Worm (Caenorhabditis elegans) whole organism, L4 larva: Measurements from ENCODE around the gene T12A7.2.

Experiments
- F10B5.3 ChIP-seq: sonication (generic microtip); optimal IDR thresholded peaks from 2 replicates; lab custom pipeline; 2016; ENCODE audit warnings: mild to moderate bottlenecking, missing genetic modification characterization, missing compliant biosample characterization
- F44E2.7 ChIP-seq: fragments of 200-800 bp; sonication (Bioruptor generic); IDR thresholded peaks from 2 replicates; pipeline ENCODE4 v2.1.2; 2022; ENCODE audit warnings: missing genetic modification characterization, missing compliant biosample characterization
- F49E8.2 ChIP-seq: sonication (generic microtip); optimal IDR thresholded peaks from 2 replicates; lab custom pipeline; 2016; ENCODE audit warnings: missing compliant biosample characterization, mild to moderate bottlenecking, missing genetic modification characterization, borderline replicate concordance
- R02D3.7 ChIP-seq: fragments of 150-350 bp; sonication (generic microtip); optimal IDR thresholded peaks from 3 replicates; lab custom pipeline; 2014; ENCODE audit warnings: missing biosample characterization, missing genetic modification characterization
- T26A8.4 ChIP-seq: fragments of 200-800 bp; sonication (Bioruptor generic); IDR thresholded peaks from 2 replicates; pipeline ENCODE4 v1.3.6; 2022; ENCODE audit warnings: missing genetic modification characterization, missing compliant biosample characterization
- Y75B8A.6 ChIP-seq: fragments of 200-800 bp; sonication (Bioruptor generic); IDR thresholded peaks from 2 replicates; pipeline ENCODE4 v1.3.6; 2022; ENCODE audit warnings: missing genetic modification reagents, missing genetic modification characterization, missing compliant biosample characterization
- aha-1 ChIP-seq: fragments of 150-350 bp; peaks from one replicate; lab custom pipeline; 2014; ENCODE audit warnings: missing biosample characterization, missing genetic modification characterization
- ama-1 ChIP-seq: fragments of 150-350 bp; optimal IDR thresholded peaks from 2 replicates; lab custom pipeline; 2014; ENCODE audit warnings: inconsistent platforms, mixed read lengths
- ceh-20 ChIP-seq: fragments of 200-800 bp; sonication (Bioruptor generic); IDR thresholded peaks from 2 replicates; pipeline ENCODE4 v1.3.6; 2022; ENCODE audit warnings: missing genetic modification reagents, missing genetic modification characterization, missing compliant biosample characterization
- ceh-32 ChIP-seq: sonication (generic microtip); optimal IDR thresholded peaks from 2 replicates; lab custom pipeline; 2016; ENCODE audit warnings: mild to moderate bottlenecking, missing genetic modification characterization, missing compliant biosample characterization; ENCODE audit not compliant: poor library complexity
- ceh-82 ChIP-seq: sonication (generic microtip); optimal IDR thresholded peaks from 2 replicates; lab custom pipeline; 2017; ENCODE audit warnings: missing biosample characterization, missing genetic modification characterization
- daf-16 ChIP-seq, 3 experiments: sonication (generic microtip); optimal IDR thresholded peaks; 2 replicates each; lab custom pipeline; 2016 to 2017; ENCODE audit warnings: missing genetic modification characterization in 3 of 3, missing genetic modification reagents in 3 of 3, mild to moderate bottlenecking in 2 of 3, missing compliant biosample characterization in 2 of 3, missing biosample characterization in 1 of 3, moderate library complexity in 1 of 3
- daf-19 ChIP-seq: fragments of 200-800 bp; sonication (Bioruptor generic); conservative IDR thresholded peaks from 2 replicates; pipeline ENCODE4 v1.3.6; 2022; ENCODE audit warnings: missing genetic modification characterization, missing compliant biosample characterization
- dmd-6 ChIP-seq: fragments of 200-800 bp; sonication (Bioruptor generic); IDR thresholded peaks from 2 replicates; pipeline ENCODE4 v1.3.6; 2022; ENCODE audit warnings: missing genetic modification reagents, missing genetic modification characterization, missing compliant biosample characterization
- dmd-8 ChIP-seq: fragments of 200-800 bp; sonication (Bioruptor generic); IDR thresholded peaks from 2 replicates; pipeline ENCODE4 v1.3.6; 2022; ENCODE audit warnings: missing genetic modification characterization, missing compliant biosample characterization
- dpl-1 ChIP-seq: fragments of 150-350 bp; optimal IDR thresholded peaks from 2 replicates; lab custom pipeline; 2014; ENCODE audit warnings: missing biosample characterization, missing genetic modification reagents, missing genetic modification characterization
- dve-1 ChIP-seq: sonication (generic microtip); optimal IDR thresholded peaks from 2 replicates; lab custom pipeline; 2017; ENCODE audit warnings: antibody characterized with exemption, mild to moderate bottlenecking, missing genetic modification characterization, missing compliant biosample characterization; ENCODE audit not compliant: insufficient read depth
- egl-43 ChIP-seq: fragments of 200-800 bp; sonication (Bioruptor generic); IDR thresholded peaks from 2 replicates; pipeline ENCODE4 v1.3.6; 2022; ENCODE audit warnings: missing genetic modification reagents, missing genetic modification characterization, missing compliant biosample characterization
- fos-1 ChIP-seq: fragments of 150-350 bp; optimal IDR thresholded peaks from 2 replicates; lab custom pipeline; 2014; ENCODE audit warnings: missing biosample characterization, missing genetic modification characterization
- gei-8 ChIP-seq: fragments of 200-800 bp; sonication (Bioruptor generic); optimal IDR thresholded peaks from 2 replicates; lab custom pipeline; 2018; ENCODE audit warnings: mild to moderate bottlenecking, missing genetic modification characterization, missing compliant biosample characterization
- hlh-11 ChIP-seq: fragments of 200-800 bp; sonication (Bioruptor generic); optimal IDR thresholded peaks from 2 replicates; lab custom pipeline; 2018; ENCODE audit warnings: mild to moderate bottlenecking, missing genetic modification characterization, missing compliant biosample characterization
- hlh-30 ChIP-seq: sonication (generic microtip); optimal IDR thresholded peaks from 2 replicates; lab custom pipeline; 2017; ENCODE audit warnings: antibody characterized with exemption, mild to moderate bottlenecking, missing genetic modification characterization, missing compliant biosample characterization; ENCODE audit not compliant: insufficient read depth
- lin-29 ChIP-seq: fragments of 200-800 bp; sonication (Bioruptor generic); IDR thresholded peaks from 2 replicates; pipeline ENCODE4 v1.3.6; 2022; ENCODE audit warnings: missing genetic modification reagents, missing genetic modification characterization, missing compliant biosample characterization
- madf-5 ChIP-seq, 2 experiments: fragments of 200-800 bp; sonication (Bioruptor generic); IDR thresholded peaks; 2 replicates each; pipeline ENCODE4 v1.3.6; 2022; ENCODE audit warnings: missing compliant biosample characterization in 2 of 2, missing genetic modification characterization in 2 of 2
- madf-9 ChIP-seq: fragments of 200-800 bp; sonication (Bioruptor generic); conservative IDR thresholded peaks from 2 replicates; pipeline ENCODE4 v1.3.6; 2022; ENCODE audit warnings: missing genetic modification reagents, missing genetic modification characterization, missing compliant biosample characterization
- mxl-3 ChIP-seq: fragments of 200-800 bp; sonication (Bioruptor generic); optimal IDR thresholded peaks from 2 replicates; lab custom pipeline; 2018; ENCODE audit warnings: mild to moderate bottlenecking, missing genetic modification characterization, missing compliant biosample characterization
- nhr-28 ChIP-seq: fragments of 150-350 bp; optimal IDR thresholded peaks from 2 replicates; lab custom pipeline; 2014; ENCODE audit warnings: missing biosample characterization, missing genetic modification characterization
- nhr-48 ChIP-seq: sonication (generic microtip); optimal IDR thresholded peaks from 2 replicates; lab custom pipeline; 2016; ENCODE audit warnings: mild to moderate bottlenecking, missing genetic modification characterization, missing compliant biosample characterization
- nhr-6 ChIP-seq: fragments of 150-350 bp; optimal IDR thresholded peaks from 2 replicates; lab custom pipeline; 2014; ENCODE audit warnings: missing biosample characterization, missing genetic modification characterization
- nhr-76 ChIP-seq: fragments of 150-350 bp; optimal IDR thresholded peaks from 2 replicates; lab custom pipeline; 2014; ENCODE audit warnings: missing biosample characterization, missing genetic modification characterization
- nhr-77 ChIP-seq: fragments of 150-350 bp; optimal IDR thresholded peaks from 2 replicates; lab custom pipeline; 2014; ENCODE audit warnings: missing biosample characterization, missing genetic modification characterization
- php-3 ChIP-seq: fragments of 200-800 bp; sonication (Bioruptor generic); IDR thresholded peaks from 2 replicates; pipeline ENCODE4 v1.3.6; 2022; ENCODE audit warnings: missing genetic modification reagents, missing genetic modification characterization, missing compliant biosample characterization
- pqm-1 ChIP-seq: sonication (generic microtip); optimal IDR thresholded peaks from 2 replicates; lab custom pipeline; 2017; ENCODE audit warnings: missing biosample characterization, missing genetic modification characterization
- rbr-2 ChIP-seq: sonication (generic microtip); optimal IDR thresholded peaks from 2 replicates; lab custom pipeline; 2016; ENCODE audit warnings: missing genotype, missing genetic modification characterization, missing compliant biosample characterization
- sdz-12 ChIP-seq: fragments of 200-800 bp; sonication (Bioruptor generic); optimal IDR thresholded peaks from 2 replicates; lab custom pipeline; 2018; ENCODE audit warnings: mild to moderate bottlenecking, missing genetic modification characterization, missing compliant biosample characterization
- snpc-4 ChIP-seq: fragments of 150-350 bp; optimal IDR thresholded peaks from 2 replicates; lab custom pipeline; 2014; ENCODE audit warnings: missing biosample characterization, missing genetic modification characterization
- tag-97 ChIP-seq: fragments of 200-800 bp; sonication (Bioruptor generic); IDR thresholded peaks from 2 replicates; pipeline ENCODE4 v1.3.6; 2022; ENCODE audit warnings: missing genetic modification characterization, missing compliant biosample characterization
- tra-1 ChIP-seq: fragments of 200-800 bp; sonication (Bioruptor generic); IDR thresholded peaks from 2 replicates; pipeline ENCODE4 v1.3.6; 2022; ENCODE audit warnings: missing genetic modification reagents, missing genetic modification characterization, missing compliant biosample characterization
- unc-130 ChIP-seq: sonication (generic microtip); optimal IDR thresholded peaks from 2 replicates; lab custom pipeline; 2016; ENCODE audit warnings: missing genetic modification reagents, missing genetic modification characterization, missing compliant biosample characterization
- unc-62 ChIP-seq, 3 experiments: fragments of 150-350 bp in 1 of 3; sonication (generic microtip); optimal IDR thresholded peaks in 2 of 3; peaks in 1 of 3; 1 replicate in 1 of 3; 2 replicates in 2 of 3; lab custom pipeline; 2014 to 2017; ENCODE audit warnings: missing biosample characterization in 3 of 3, missing genetic modification characterization in 3 of 3, missing genetic modification reagents in 3 of 3, missing genotype in 1 of 3
- zip-11 ChIP-seq: fragments of 200-800 bp; sonication (Bioruptor generic); IDR thresholded peaks from 2 replicates; pipeline ENCODE4 v1.3.6; 2022; ENCODE audit warnings: missing genetic modification characterization, missing compliant biosample characterization
- zip-2 ChIP-seq: fragments of 150-350 bp; optimal IDR thresholded peaks from 2 replicates; lab custom pipeline; 2014; ENCODE audit warnings: missing biosample characterization, missing genetic modification characterization

T12A7.2 gene

ce11 chrIV:11776968-11777467 lies 16.1 kb upstream of the T12A7.2 start:
- TF ChIP-seq fos-1 (tag; lab: Kevin White, UChicago), result no peak
- no peak for TF ChIP-seq nhr-48 (tag; lab: Kevin White, UChicago)
- TF ChIP-seq aha-1 (tag; lab: Kevin White, UChicago), result peak; percentile 98
- TF ChIP-seq tag-97 (GFP tag; lab: Robert Waterston, UW), result no peak

ce11 chrIV:11773692-11774225 lies 12.8 kb upstream of the T12A7.2 start, which contains the start of gene lips-5:
Gene lips-5 (minus strand): TSS chrIV:11773742.
- TF ChIP-seq F44E2.7 (GFP tag; lab: Robert Waterston, UW) (no peak), lin-29 (GFP tag; lab: Robert Waterston, UW) (no peak), zip-11 (GFP tag; lab: Robert Waterston, UW) (no peak), R02D3.7 (tag; lab: Kevin White, UChicago) (no peak), ceh-32 (tag; lab: Kevin White, UChicago) (no peak), pqm-1 (peak; percentile 66), T26A8.4 (GFP tag; lab: Robert Waterston, UW) (no peak), zip-2 (tag; lab: Kevin White, UChicago) (no peak), Y75B8A.6 (GFP tag; lab: Robert Waterston, UW) (no peak), sdz-12 (no peak), gei-8 (GFP tag; lab: Kevin White, UChicago) (no peak), F49E8.2 (tag; lab: Kevin White, UChicago) (no peak), nhr-48 (tag; lab: Kevin White, UChicago) (no peak), nhr-6 (no peak), hlh-30 (no peak), daf-16 (GFP tag; optimal IDR thresholded peaks at IDR 0.05; lab: Kevin White, UChicago) (no peak), daf-16 (tag; optimal IDR thresholded peaks at IDR 0.05; lab: Kevin White, UChicago) (peak; percentile 70), nhr-77 (tag; lab: Kevin White, UChicago) (peak; percentile 11), madf-5 (GFP tag; IDR thresholded peaks at IDR 0.05; lab: Robert Waterston, UW) (no peak), nhr-76 (no peak), nhr-28 (tag; lab: Kevin White, UChicago) (peak; percentile 47), daf-19 (GFP tag; lab: Robert Waterston, UW) (no peak)

ce11 chrIV:11772119-11772518 lies 11.2 kb upstream of the T12A7.2 start:
- TF ChIP-seq unc-130 (GFP tag; lab: Kevin White, UChicago) (no peak), snpc-4 (tag; lab: Kevin White, UChicago) (no peak), F10B5.3 (tag; lab: Kevin White, UChicago) (no peak), egl-43 (GFP tag; lab: Robert Waterston, UW) (no peak), dmd-8 (GFP tag; lab: Robert Waterston, UW) (no peak), gei-8 (GFP tag; lab: Kevin White, UChicago) (no peak), rbr-2 (tag; lab: Kevin White, UChicago) (no peak), ceh-20 (no peak), mxl-3 (GFP tag; lab: Kevin White, UChicago) (no peak), php-3 (GFP tag; lab: Robert Waterston, UW) (no peak), ama-1 (lab: Kevin White, UChicago) (no peak), tra-1 (no peak)
- TF ChIP-seq, all 104 proteins: peak for 0

- TF ChIP-seq hlh-11 (peak; percentile 23), nhr-28 (tag; lab: Kevin White, UChicago) (peak; percentile 73), aha-1 (tag; lab: Kevin White, UChicago) (peak; percentile 91), madf-9 (no peak), daf-16 (GFP tag; optimal IDR thresholded peaks at IDR 0.05; lab: Kevin White, UChicago) (no peak), daf-16 (tag; optimal IDR thresholded peaks at IDR 0.05; lab: Kevin White, UChicago) (peak; percentile 55), dve-1 (tag; lab: Kevin White, UChicago) (peak; percentile 15), dmd-6 (GFP tag; lab: Robert Waterston, UW) (peak; percentile 70), unc-62 (GFP tag; optimal IDR thresholded peaks at IDR 0.05 in 1 of 2; lab: Kevin White, UChicago) (peak in 1 of 2 experiments; percentile 15), unc-62 (tag; optimal IDR thresholded peaks at IDR 0.05; lab: Kevin White, UChicago) (no peak), ceh-82 (tag; lab: Kevin White, UChicago) (no peak), dpl-1 (GFP tag; lab: Kevin White, UChicago) (no peak), pqm-1 (peak; percentile 77)
Observed at ce11 chrIV:11771064-11771463, 10.2 kb upstream of the T12A7.2 start.
